Fruit fly (Drosophila melanogaster) whole organism, wandering third instar larva: ENCODE data around the gene Dad.

Experiments used
- Abd-B ChIP-seq: fragments of >200 bp; optimal IDR thresholded peaks from 2 replicates; lab custom pipeline; 2017; ENCODE audit warnings: missing biosample characterization, missing genetic modification characterization
- Dfd ChIP-seq: fragments of >200 bp; optimal IDR thresholded peaks from 2 replicates; lab custom pipeline; 2017; ENCODE audit warnings: missing biosample characterization, missing genetic modification characterization
- Hr78 ChIP-seq: fragments of >200 bp; optimal IDR thresholded peaks from 2 replicates; lab custom pipeline; 2017; ENCODE audit warnings: missing biosample characterization, missing genetic modification characterization
- Jra ChIP-seq: sonication (Bioruptor generic); optimal IDR thresholded peaks from 2 replicates; lab custom pipeline; 2016; ENCODE audit warnings: missing biosample characterization, missing genetic modification characterization
- Vsx2 ChIP-seq: fragments of 200-300, 225-300 bp; sonication (Bioruptor generic); optimal IDR thresholded peaks from 2 replicates; lab custom pipeline; 2018; ENCODE audit warnings: missing biosample characterization, missing genetic modification characterization; ENCODE audit not compliant: partially characterized antibody
- lola ChIP-seq: fragments of >200 bp; optimal IDR thresholded peaks from 2 replicates; lab custom pipeline; 2017; ENCODE audit warnings: missing biosample characterization, missing genetic modification characterization
- psq ChIP-seq: fragments of 200-800 bp; sonication (Bioruptor generic); optimal IDR thresholded peaks from 3 replicates; lab custom pipeline; 2017; ENCODE audit warnings: missing biosample characterization, mild to moderate bottlenecking, missing genetic modification characterization, moderate library complexity
- usp ChIP-seq: fragments of >200 bp; optimal IDR thresholded peaks from 2 replicates; lab custom pipeline; 2017; ENCODE audit warnings: missing biosample characterization, missing genetic modification characterization

DNA sequence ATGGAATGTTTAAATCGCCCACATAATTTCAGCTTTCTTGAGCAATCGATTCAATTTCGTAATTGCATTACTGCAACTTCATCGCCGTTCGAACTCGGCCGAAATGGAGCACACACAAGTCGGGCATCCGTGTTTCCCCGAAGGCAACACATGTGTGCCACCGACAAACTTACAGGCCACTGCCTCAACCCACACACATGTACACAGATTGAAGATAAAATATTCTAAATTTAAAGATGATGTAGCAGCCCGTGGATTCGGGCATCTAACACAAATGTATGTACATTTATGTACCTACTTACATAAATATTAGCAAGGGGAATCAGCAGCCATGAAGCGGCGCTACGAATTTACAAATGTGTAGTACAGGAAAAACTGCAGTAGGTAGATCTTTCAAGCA is 12.3 kb downstream of the Dad start:
- no peak for TF ChIP-seq Hr78 (GFP tag; lab: Kevin White, UChicago)
- TF ChIP-seq usp (GFP tag; lab: Kevin White, UChicago), result no peak
- TF ChIP-seq Dfd (GFP tag; lab: Kevin White, UChicago), result no peak
- TF ChIP-seq psq, result no peak
- no peak for TF ChIP-seq Vsx2 (GFP tag; lab: Kevin White, UChicago)
- no peak for TF ChIP-seq lola (GFP tag; lab: Kevin White, UChicago)
- no peak for TF ChIP-seq Abd-B (GFP tag; lab: Kevin White, UChicago)
- no peak for TF ChIP-seq Jra
